Fruit fly (Drosophila melanogaster) whole organism: Measurements from ENCODE around the gene CG6125.

ENCODE experiments used
- CG8478 ChIP-seq: fragments of >200 bp; optimal IDR thresholded peaks from 2 replicates; lab custom pipeline; 2018; ENCODE audit warnings: inconsistent platforms
- Dll ChIP-seq: fragments of >200 bp; optimal IDR thresholded peaks from 2 replicates; lab custom pipeline; 2017
- EcR ChIP-seq, 2 experiments: fragments of >200 bp; optimal IDR thresholded peaks; 2 replicates each; lab custom pipeline; 2017; ENCODE audit warnings: missing biosample characterization in 2 of 2, missing genetic modification characterization in 2 of 2, missing genetic modification reagents in 2 of 2
- pan ChIP-seq: fragments of >200 bp; optimal IDR thresholded peaks from 2 replicates; lab custom pipeline; 2017
- psq ChIP-seq: fragments of >200 bp; optimal IDR thresholded peaks from 2 replicates; lab custom pipeline; 2017
- usp ChIP-seq: fragments of >200 bp; optimal IDR thresholded peaks from 2 replicates; lab custom pipeline; 2017; ENCODE audit warnings: missing biosample characterization, missing genetic modification characterization, mixed read lengths

dm6 chr3R:15436799-15437198, 29.9 kb upstream of the CG6125 start:
- TF ChIP-seq psq (no peak), Dll (lab: Kevin White, UChicago) (no peak), CG8478 (lab: Kevin White, UChicago) (no peak), EcR (GFP tag; optimal IDR thresholded peaks at IDR 0.05; lab: Kevin White, UChicago) (no peak), pan (lab: Kevin White, UChicago) (no peak), usp (no peak)
